Fruit fly (Drosophila melanogaster): Measurements from ENCODE around the gene CG3436.

Gene CG3436

dm6 chr2L:131466-132270, 24.2 kb upstream of the CG3436 start, which contains the start of gene Gs1 (continued):
- no peak for TF ChIP-seq CG13775 (GFP tag; optimal IDR thresholded peaks at IDR 0.05)
- no peak for TF ChIP-seq CG17612 (GFP tag; IDR thresholded peaks at IDR 0.05)
- peak; percentile 18 for TF ChIP-seq Dp (GFP tag; optimal IDR thresholded peaks at IDR 0.05)
- TF ChIP-seq Blimp-1 (GFP tag; optimal IDR thresholded peaks at IDR 0.05): peak; percentile 87
- TF ChIP-seq CG10959 (GFP tag; IDR thresholded peaks at IDR 0.05): no peak
- peak; percentile 98 for TF ChIP-seq Deaf1 (tag; optimal IDR thresholded peaks at IDR 0.05)
- TF ChIP-seq Lim3 (GFP tag; IDR thresholded peaks at IDR 0.05): no peak
- TF ChIP-seq Hr51 (GFP tag; optimal IDR thresholded peaks at IDR 0.05): peak in 1 of 2 experiments; percentile 21
- TF ChIP-seq CG18011 (GFP tag; optimal IDR thresholded peaks at IDR 0.05): peak; percentile 4
- peak in 1 of 2 experiments; percentile 66 for TF ChIP-seq bsh (GFP tag; optimal IDR thresholded peaks at IDR 0.05)
- no peak for TF ChIP-seq Fer2 (tag; optimal IDR thresholded peaks at IDR 0.05)
- no peak for TF ChIP-seq CG1647 (GFP tag; optimal IDR thresholded peaks at IDR 0.05)
- peak; percentile 7 for TF ChIP-seq run (tag; optimal IDR thresholded peaks at IDR 0.05)
- TF ChIP-seq CG18619 (GFP tag; optimal IDR thresholded peaks at IDR 0.05): no peak
- peak; percentile 35 for TF ChIP-seq CG6765 (GFP tag; optimal IDR thresholded peaks at IDR 0.05)
- peak; percentile 29 for TF ChIP-seq CG7987 (GFP tag; optimal IDR thresholded peaks at IDR 0.05)
- no peak for TF ChIP-seq ham (GFP tag; IDR thresholded peaks at IDR 0.05)
- TF ChIP-seq ato (GFP tag; IDR thresholded peaks at IDR 0.05; ENCODE audit: partially characterized antibody): 0 out of 2 replicates have a peak, but pooled peaks have one; percentile 53
- no peak for TF ChIP-seq fd102C (GFP tag; optimal IDR thresholded peaks at IDR 0.05)
- no peak for TF ChIP-seq CG10366 (GFP tag; IDR thresholded peaks at IDR 0.05)
- peak; percentile 71 for TF ChIP-seq CG18599 (GFP tag; optimal IDR thresholded peaks at IDR 0.05)
- TF ChIP-seq CG13296 (GFP tag; optimal IDR thresholded peaks at IDR 0.05): peak; percentile 66
- peak; percentile 4; the same call in 1 of the 2 replicates for TF ChIP-seq sens-2 (GFP tag; IDR thresholded peaks at IDR 0.05)
- TF ChIP-seq Awh (GFP tag; IDR thresholded peaks at IDR 0.05): no peak
- no peak for TF ChIP-seq pnt (GFP tag; optimal IDR thresholded peaks at IDR 0.05)
- no peak for TF ChIP-seq Bteb2 (GFP tag; optimal IDR thresholded peaks at IDR 0.05)
- TF ChIP-seq CG9876 (GFP tag; optimal IDR thresholded peaks at IDR 0.05): no peak
- peak; percentile 17 for TF ChIP-seq CG16863 (GFP tag; optimal IDR thresholded peaks at IDR 0.05)
- TF ChIP-seq Antp (GFP tag; optimal IDR thresholded peaks at IDR 0.05): no peak
- TF ChIP-seq Dek (tag; optimal IDR thresholded peaks at IDR 0.05): peak; percentile 37
- no peak for TF ChIP-seq CG16815 (GFP tag; optimal IDR thresholded peaks at IDR 0.05)
- no peak for TF ChIP-seq al (GFP tag; IDR thresholded peaks at IDR 0.05)
- peak; percentile 84 for TF ChIP-seq nom (GFP tag; optimal IDR thresholded peaks at IDR 0.05)
- TF ChIP-seq vvl (GFP tag; IDR thresholded peaks at IDR 0.05): peak; percentile 59; the same call in 1 of the 2 replicates
- peak; percentile 81 for TF ChIP-seq HmgZ (tag; optimal IDR thresholded peaks at IDR 0.05)
- no peak for TF ChIP-seq lmd (GFP tag; IDR thresholded peaks at IDR 0.05)
- TF ChIP-seq stc (GFP tag; IDR thresholded peaks at IDR 0.05): 0 out of 2 replicates have a peak, but pooled peaks have one; percentile 18
- TF ChIP-seq ac (GFP tag; optimal IDR thresholded peaks at IDR 0.05): no peak
- no peak for TF ChIP-seq tio (GFP tag; optimal IDR thresholded peaks at IDR 0.05)
- TF ChIP-seq odd (GFP tag; optimal IDR thresholded peaks at IDR 0.05): peak; percentile 4
- no peak for TF ChIP-seq ind (GFP tag; optimal IDR thresholded peaks at IDR 0.05)
- no peak for TF ChIP-seq fd64A (GFP tag; optimal IDR thresholded peaks at IDR 0.05)
- no peak for TF ChIP-seq CG14050 (GFP tag; IDR thresholded peaks at IDR 0.05)
- no peak for TF ChIP-seq CG1602 (GFP tag; optimal IDR thresholded peaks at IDR 0.05)
- TF ChIP-seq CG4282 (GFP tag; optimal IDR thresholded peaks at IDR 0.05): no peak
- TF ChIP-seq Stat92E (GFP tag; optimal IDR thresholded peaks at IDR 0.05): peak in 1 of 3 experiments; percentile 48
- no peak for TF ChIP-seq mam (GFP tag; optimal IDR thresholded peaks at IDR 0.05)
- no peak for TF ChIP-seq knrl (GFP tag; IDR thresholded peaks at IDR 0.05; ENCODE audit: partially characterized antibody)

All from whole organism, embryonic.